Worm (Caenorhabditis elegans): Measurements from ENCODE around the gene nlp-34.

The nlp-34 gene

ce11 chrV:3979053-3979452 lies at the start of gene nlp-34:
Gene nlp-34, minus strand, starts transcription at chrV:3979134.
- no peak for TF ChIP-seq tbx-37 (GFP tag; conservative IDR thresholded peaks at IDR 0.05)
- TF ChIP-seq flt-1 (GFP tag; IDR thresholded peaks at IDR 0.05): no peak
- TF ChIP-seq tbx-11 (GFP tag; IDR thresholded peaks at IDR 0.05): no peak
- no peak for TF ChIP-seq ets-7 (tag; optimal IDR thresholded peaks at IDR 0.05)
- no peak for TF ChIP-seq B0310.2 (tag; optimal IDR thresholded peaks at IDR 0.05)
- TF ChIP-seq hmg-4 (GFP tag; optimal IDR thresholded peaks at IDR 0.05): no peak
- no peak for TF ChIP-seq hmbx-1 (tag; optimal IDR thresholded peaks at IDR 0.05)
- TF ChIP-seq scrt-1 (GFP tag; IDR thresholded peaks at IDR 0.05): no peak
- TF ChIP-seq tra-4 (tag; optimal IDR thresholded peaks at IDR 0.05): no peak

ce11 chrV:4024777-4025176 lies 45.8 kb upstream of the nlp-34 start, which contains the start of gene K09D9.1:
Gene K09D9.1, plus strand, starts transcription at chrV:4025047.
- TF ChIP-seq ceh-13 (GFP tag; optimal IDR thresholded peaks at IDR 0.05) (no peak), ama-1 (optimal IDR thresholded peaks at IDR 0.05) (no peak)

- TF ChIP-seq flt-1 (GFP tag; IDR thresholded peaks at IDR 0.05): no peak
- no peak for TF ChIP-seq ceh-13 (GFP tag; optimal IDR thresholded peaks at IDR 0.05)
- no peak for TF ChIP-seq aly-1 (tag; optimal IDR thresholded peaks at IDR 0.05)
- no peak for TF ChIP-seq hnd-1 (tag; optimal IDR thresholded peaks at IDR 0.05)
- no peak for TF ChIP-seq hmbx-1 (tag; optimal IDR thresholded peaks at IDR 0.05)
- TF ChIP-seq B0310.2 (tag; optimal IDR thresholded peaks at IDR 0.05): no peak
- no peak for TF ChIP-seq tra-4 (tag; optimal IDR thresholded peaks at IDR 0.05)
- no peak for TF ChIP-seq F13C5.2 (tag; optimal IDR thresholded peaks at IDR 0.05)
- TF ChIP-seq tbx-11 (GFP tag; IDR thresholded peaks at IDR 0.05): no peak
- no peak for TF ChIP-seq ceh-36 (tag; optimal IDR thresholded peaks at IDR 0.05)
- TF ChIP-seq scrt-1 (GFP tag; IDR thresholded peaks at IDR 0.05): no peak
- no peak for TF ChIP-seq hmg-4 (GFP tag; optimal IDR thresholded peaks at IDR 0.05)
- TF ChIP-seq sea-1 (GFP tag; conservative IDR thresholded peaks at IDR 0.05): no peak
- no peak for TF ChIP-seq ets-7 (tag; optimal IDR thresholded peaks at IDR 0.05)
- TF ChIP-seq tbx-37 (GFP tag; conservative IDR thresholded peaks at IDR 0.05): no peak
- no peak for TF ChIP-seq pes-1 (GFP tag; IDR thresholded peaks at IDR 0.05)
- TF ChIP-seq ama-1 (optimal IDR thresholded peaks at IDR 0.05): no peak
These were observed 43.4 kb upstream of the nlp-34 start, which contains the start of gene cyp-35A3 for ce11 chrV:4022309-4022708. Gene cyp-35A3, plus strand, starts transcription at chrV:4022609.

- no peak for TF ChIP-seq ama-1 (optimal IDR thresholded peaks at IDR 0.05)
- TF ChIP-seq tbx-11 (GFP tag; IDR thresholded peaks at IDR 0.05): no peak
- TF ChIP-seq ets-7 (tag; optimal IDR thresholded peaks at IDR 0.05): no peak
- TF ChIP-seq hmg-4 (GFP tag; optimal IDR thresholded peaks at IDR 0.05): no peak
- no peak for TF ChIP-seq ceh-13 (GFP tag; optimal IDR thresholded peaks at IDR 0.05)
- no peak for TF ChIP-seq B0310.2 (tag; optimal IDR thresholded peaks at IDR 0.05)
- TF ChIP-seq pes-1 (GFP tag; IDR thresholded peaks at IDR 0.05): no peak
- no peak for TF ChIP-seq tra-4 (tag; optimal IDR thresholded peaks at IDR 0.05)
- no peak for TF ChIP-seq hmbx-1 (tag; optimal IDR thresholded peaks at IDR 0.05)
- TF ChIP-seq aly-1 (tag; optimal IDR thresholded peaks at IDR 0.05): no peak
- no peak for TF ChIP-seq F13C5.2 (tag; optimal IDR thresholded peaks at IDR 0.05)
- no peak for TF ChIP-seq hnd-1 (tag; optimal IDR thresholded peaks at IDR 0.05)
- TF ChIP-seq scrt-1 (GFP tag; IDR thresholded peaks at IDR 0.05): no peak
- TF ChIP-seq tbx-37 (GFP tag; conservative IDR thresholded peaks at IDR 0.05): no peak
- no peak for TF ChIP-seq flt-1 (GFP tag; IDR thresholded peaks at IDR 0.05)
- TF ChIP-seq ceh-36 (tag; optimal IDR thresholded peaks at IDR 0.05): no peak
- no peak for TF ChIP-seq sea-1 (GFP tag; conservative IDR thresholded peaks at IDR 0.05)
These were observed 42.8 kb upstream of the nlp-34 start, which contains the start of gene K09D9.14 for ce11 chrV:4021776-4022175. Gene K09D9.14, minus strand, starts transcription at chrV:4021876.

- TF ChIP-seq B0310.2 (tag; optimal IDR thresholded peaks at IDR 0.05) (no peak), tra-4 (tag; optimal IDR thresholded peaks at IDR 0.05) (no peak), scrt-1 (GFP tag; IDR thresholded peaks at IDR 0.05) (no peak), hmbx-1 (tag; optimal IDR thresholded peaks at IDR 0.05) (no peak), hmg-4 (GFP tag; optimal IDR thresholded peaks at IDR 0.05) (no peak), flt-1 (GFP tag; IDR thresholded peaks at IDR 0.05) (no peak), ama-1 (optimal IDR thresholded peaks at IDR 0.05) (no peak), tbx-11 (GFP tag; IDR thresholded peaks at IDR 0.05) (no peak), pes-1 (GFP tag; IDR thresholded peaks at IDR 0.05) (no peak), sea-1 (GFP tag; conservative IDR thresholded peaks at IDR 0.05) (no peak), ceh-13 (GFP tag; optimal IDR thresholded peaks at IDR 0.05) (no peak), hnd-1 (tag; optimal IDR thresholded peaks at IDR 0.05) (no peak), ceh-36 (tag; optimal IDR thresholded peaks at IDR 0.05) (no peak), aly-1 (tag; optimal IDR thresholded peaks at IDR 0.05) (no peak), F13C5.2 (tag; optimal IDR thresholded peaks at IDR 0.05) (no peak), tbx-37 (GFP tag; conservative IDR thresholded peaks at IDR 0.05) (no peak), ets-7 (tag; optimal IDR thresholded peaks at IDR 0.05) (no peak)
These were observed 40.3 kb upstream of the nlp-34 start, which contains the start of gene K09D9.3 for ce11 chrV:4019188-4019587. Gene K09D9.3, plus strand, starts transcription at chrV:4019488.

ce11 chrV:4018591-4018990 lies 39.7 kb upstream of the nlp-34 start:
- no peak for TF ChIP-seq tbx-37 (GFP tag; conservative IDR thresholded peaks at IDR 0.05)
- no peak for TF ChIP-seq ceh-13 (GFP tag; optimal IDR thresholded peaks at IDR 0.05)
- TF ChIP-seq pes-1 (GFP tag; IDR thresholded peaks at IDR 0.05): no peak
- no peak for TF ChIP-seq scrt-1 (GFP tag; IDR thresholded peaks at IDR 0.05)
- no peak for TF ChIP-seq hnd-1 (tag; optimal IDR thresholded peaks at IDR 0.05)
- no peak for TF ChIP-seq B0310.2 (tag; optimal IDR thresholded peaks at IDR 0.05)
- TF ChIP-seq ets-7 (tag; optimal IDR thresholded peaks at IDR 0.05): no peak
- TF ChIP-seq ama-1 (optimal IDR thresholded peaks at IDR 0.05): no peak
- TF ChIP-seq ceh-36 (tag; optimal IDR thresholded peaks at IDR 0.05): no peak

ce11 chrV:4016780-4017179 lies 37.8 kb upstream of the nlp-34 start, which contains the start of gene srw-89:
Gene srw-89, plus strand, starts transcription at chrV:4017080.
- TF ChIP-seq aly-1 (tag; optimal IDR thresholded peaks at IDR 0.05): no peak
- no peak for TF ChIP-seq hmg-4 (GFP tag; optimal IDR thresholded peaks at IDR 0.05)
- no peak for TF ChIP-seq tra-4 (tag; optimal IDR thresholded peaks at IDR 0.05)
- no peak for TF ChIP-seq pes-1 (GFP tag; IDR thresholded peaks at IDR 0.05)
- no peak for TF ChIP-seq scrt-1 (GFP tag; IDR thresholded peaks at IDR 0.05)
- no peak for TF ChIP-seq hnd-1 (tag; optimal IDR thresholded peaks at IDR 0.05)
- no peak for TF ChIP-seq ets-7 (tag; optimal IDR thresholded peaks at IDR 0.05)
- no peak for TF ChIP-seq ceh-36 (tag; optimal IDR thresholded peaks at IDR 0.05)
- no peak for TF ChIP-seq B0310.2 (tag; optimal IDR thresholded peaks at IDR 0.05)

Measured in whole organism, early embryonic.